Fruit fly (Drosophila melanogaster): Measurements from ENCODE around the gene Abd-B.

Abd-B gene

dm6 chr3R:17002218-17003110 lies 30.4 kb upstream of the Abd-B start, which contains the start of the genes Sf3a1 and Irc (continued):
- TF ChIP-seq CG8924 (tag; optimal IDR thresholded peaks at IDR 0.05) (no peak), Max (GFP tag; optimal IDR thresholded peaks at IDR 0.05) (no peak), Sry-β (GFP tag; optimal IDR thresholded peaks at IDR 0.05) (peak; percentile 21), nau (GFP tag; optimal IDR thresholded peaks at IDR 0.05) (no peak), cwo (GFP tag; optimal IDR thresholded peaks at IDR 0.05) (peak; percentile 2), CG34376 (GFP tag; optimal IDR thresholded peaks at IDR 0.05) (peak; percentile 91), unc-4 (GFP tag; IDR thresholded peaks at IDR 0.05; ENCODE audit: partially characterized antibody) (peak; percentile 96), knrl (GFP tag; IDR thresholded peaks at IDR 0.05; ENCODE audit: partially characterized antibody) (peak; percentile 95), Elba2 (GFP tag; optimal IDR thresholded peaks at IDR 0.05) (no peak), HLH54F (GFP tag; optimal IDR thresholded peaks at IDR 0.05) (peak; percentile 13), CG9876 (GFP tag; optimal IDR thresholded peaks at IDR 0.05) (peak; percentile 32), repo (GFP tag; optimal IDR thresholded peaks at IDR 0.05) (peak; percentile 20), CG1529 (GFP tag; optimal IDR thresholded peaks at IDR 0.05) (no peak), Dip2 (GFP tag; IDR thresholded peaks at IDR 0.05) (no peak), Antp (GFP tag; optimal IDR thresholded peaks at IDR 0.05) (peak; percentile 19), ci (GFP tag; IDR thresholded peaks at IDR 0.05) (peak; percentile 14; the same call in 1 of the 3 replicates), prd (optimal IDR thresholded peaks at IDR 0.05) (no peak), prd (GFP tag; IDR thresholded peaks at IDR 0.05) (0 out of 3 replicates have a peak, but pooled peaks have one; percentile 31), Ets65A (GFP tag) (peak; percentile 90), CG30020 (tag; optimal IDR thresholded peaks at IDR 0.05) (peak; percentile 18), gro (GFP tag; optimal IDR thresholded peaks at IDR 0.05) (peak; percentile 52), CG9437 (GFP tag; optimal IDR thresholded peaks at IDR 0.05) (no peak), slp2 (GFP tag; optimal IDR thresholded peaks at IDR 0.05) (no peak), Ravus (GFP tag; IDR thresholded peaks at IDR 0.05) (no peak), Ets97D (GFP tag; optimal IDR thresholded peaks at IDR 0.05) (peak; percentile 78), fu2 (GFP tag; optimal IDR thresholded peaks at IDR 0.05) (no peak), HmgD (GFP tag; optimal IDR thresholded peaks at IDR 0.05) (peak; percentile 87), CG16813 (GFP tag; IDR thresholded peaks at IDR 0.05; ENCODE audit: partially characterized antibody) (peak; percentile 93), wek (GFP tag; optimal IDR thresholded peaks at IDR 0.05) (peak; percentile 98), CG17385 (GFP tag; optimal IDR thresholded peaks at IDR 0.05) (no peak), Hr78 (GFP tag; optimal IDR thresholded peaks at IDR 0.05) (peak in 1 of 2 experiments; percentile 20), CG6791 (GFP tag; IDR thresholded peaks at IDR 0.05; ENCODE audit: partially characterized antibody) (peak; percentile 96), E2f2 (GFP tag; IDR thresholded peaks at IDR 0.05) (peak; percentile 97), row (GFP tag; IDR thresholded peaks at IDR 0.05) (peak; percentile 87), chn (GFP tag; optimal IDR thresholded peaks at IDR 0.05) (no peak), CG12659 (GFP tag; optimal IDR thresholded peaks at IDR 0.05) (peak; percentile 59), tio (GFP tag; optimal IDR thresholded peaks at IDR 0.05) (no peak), lilli (GFP tag; optimal IDR thresholded peaks at IDR 0.05) (peak; percentile 59), tna (GFP tag; IDR thresholded peaks at IDR 0.05; ENCODE audit: partially characterized antibody) (peak; percentile 94), NC2β (GFP tag; optimal IDR thresholded peaks at IDR 0.05) (peak; percentile 55), CHES-1-like (GFP tag; optimal IDR thresholded peaks at IDR 0.05) (peak; percentile 36), pzg (GFP tag; optimal IDR thresholded peaks at IDR 0.05) (peak; percentile 95), Pdp1 (GFP tag; optimal IDR thresholded peaks at IDR 0.05) (peak; percentile 25 to 54), danr (GFP tag; IDR thresholded peaks at IDR 0.05) (no peak), stwl (tag; optimal IDR thresholded peaks at IDR 0.05) (peak; percentile 82), CG9797 (GFP tag; optimal IDR thresholded peaks at IDR 0.05) (peak; percentile 29), CG8281 (tag; optimal IDR thresholded peaks at IDR 0.05) (no peak)

Data from whole organism, embryonic.